Fruit fly (Drosophila melanogaster) whole organism: ENCODE data around the gene dhd.

ENCODE experiments used
- CG8478 ChIP-seq: fragments of >200 bp; optimal IDR thresholded peaks from 2 replicates; lab custom pipeline; 2018; ENCODE audit warnings: inconsistent platforms
- EcR ChIP-seq, 2 experiments: fragments of >200 bp; optimal IDR thresholded peaks; 2 replicates each; lab custom pipeline; 2017; ENCODE audit warnings: missing biosample characterization in 2 of 2, missing genetic modification characterization in 2 of 2, missing genetic modification reagents in 2 of 2
- pan ChIP-seq: fragments of >200 bp; optimal IDR thresholded peaks from 2 replicates; lab custom pipeline; 2017

DNA sequence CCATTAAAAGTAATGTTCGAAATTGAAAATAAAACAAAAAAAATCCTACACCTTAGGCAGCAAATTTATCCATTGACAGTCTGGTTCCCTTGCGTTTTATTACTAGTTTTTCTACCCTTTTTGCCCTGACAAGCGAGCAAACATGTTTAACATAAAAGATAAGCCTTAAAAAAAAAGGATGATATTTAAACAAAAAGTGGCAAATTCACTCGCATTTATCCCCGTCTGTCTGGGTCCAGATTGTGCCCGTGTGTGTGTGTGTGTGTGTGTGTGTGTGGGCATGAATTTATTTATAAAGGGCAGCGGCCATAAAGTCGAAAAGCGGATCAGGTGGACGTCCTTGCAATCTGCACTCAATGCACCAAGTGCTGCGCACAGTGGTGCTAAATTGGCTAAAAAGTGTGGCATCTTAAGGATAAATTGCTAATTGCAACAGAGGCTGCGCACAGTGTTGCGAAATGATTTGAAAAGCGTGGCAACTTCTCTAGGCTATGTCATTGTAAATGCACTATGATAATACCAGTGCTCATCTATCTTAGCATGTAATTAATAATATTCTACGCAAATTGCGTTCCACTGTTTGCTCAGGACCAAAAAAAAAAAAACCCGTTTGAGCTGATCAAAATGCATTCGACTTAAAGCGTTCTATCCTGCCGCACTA lies 11.2 kb upstream of the dhd start:
- TF ChIP-seq pan (no peak), CG8478 (lab: Kevin White, UChicago) (no peak), EcR (GFP tag; optimal IDR thresholded peaks at IDR 0.05; lab: Kevin White, UChicago) (no peak)
